Worm (Caenorhabditis elegans): Measurements from ENCODE around the gene F38E11.9.

DNA sequence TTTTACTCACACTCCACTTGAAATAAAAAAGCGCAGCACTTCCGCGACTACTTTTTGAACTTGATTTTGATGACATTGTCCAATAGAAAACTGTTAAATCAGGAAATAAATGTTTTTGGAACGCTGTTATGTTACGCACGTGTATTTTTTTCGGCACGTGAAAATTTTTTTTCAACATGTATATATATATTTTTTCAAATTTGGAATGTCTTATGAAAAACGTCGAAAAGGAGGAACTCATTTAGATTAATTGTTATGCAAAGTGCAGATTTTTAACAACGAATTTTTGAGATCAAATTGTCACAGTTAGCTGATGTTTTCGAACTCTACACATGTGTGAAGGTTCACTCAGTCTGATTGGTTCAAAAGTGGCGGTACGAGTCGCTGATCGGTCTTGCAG is 45.3 kb downstream of the F38E11.9 start, which contains the start of gene F56D5.2:
- no peak for TF ChIP-seq unc-130 (GFP tag; optimal IDR thresholded peaks at IDR 0.05)
- no peak for TF ChIP-seq ztf-18 (tag; optimal IDR thresholded peaks at IDR 0.05)
- TF ChIP-seq dpl-1 (GFP tag; optimal IDR thresholded peaks at IDR 0.05): no peak
